Fruit fly (Drosophila melanogaster) Kc167 (cell line): ENCODE measurements around the gene Tlk.

Source experiments
- h ChIP-seq: fragments of >200 bp; optimal IDR thresholded peaks from 3 replicates; lab custom pipeline; 2018; ENCODE audit warnings: missing external identifiers
- psq ChIP-seq: fragments of >200 bp; optimal IDR thresholded peaks from 2 replicates; lab custom pipeline; 2017; ENCODE audit warnings: missing external identifiers

- TF ChIP-seq psq (lab: Kevin White, UChicago): no peak
- TF ChIP-seq h (lab: Kevin White, UChicago): no peak
Measured at dm6 chrX:3789284-3789683, 69.5 kb downstream of the Tlk start.
